Worm (Caenorhabditis elegans) whole organism, L3 larva: Measurements from ENCODE around the gene spl-2.

Source experiments
- ZK546.5 ChIP-seq: sonication (generic microtip); optimal IDR thresholded peaks from 2 replicates; lab custom pipeline; 2017; ENCODE audit warnings: missing biosample characterization, missing genetic modification characterization
- ama-1 ChIP-seq: fragments of 150-350 bp; optimal IDR thresholded peaks from 2 replicates; lab custom pipeline; 2018

DNA sequence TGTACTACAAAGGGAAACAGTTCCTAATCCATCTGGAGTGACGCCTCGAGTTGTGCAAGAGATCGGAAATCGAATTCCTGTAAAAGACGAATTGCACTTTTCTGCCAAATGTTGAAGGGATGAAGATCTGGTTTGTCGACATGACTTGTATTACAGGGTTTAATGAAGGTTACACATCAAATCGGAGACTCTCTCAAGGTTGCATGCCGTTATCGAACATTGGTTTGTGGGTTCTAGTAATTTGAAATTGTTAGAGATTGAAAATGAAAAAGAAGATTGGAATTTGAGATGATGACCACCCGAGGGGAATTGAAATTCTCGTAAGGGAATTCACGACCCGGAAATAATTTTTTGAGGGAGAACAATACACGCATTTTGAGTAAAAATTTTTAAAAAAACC is 19.6 kb upstream of the spl-2 start:
- TF ChIP-seq ZK546.5 (tag; lab: Kevin White, UChicago) (no peak), ama-1 (lab: Kevin White, UChicago) (no peak)
